Worm (Caenorhabditis elegans): Measurements from ENCODE around the gene K06A4.2.

The K06A4.2 gene

DNA sequence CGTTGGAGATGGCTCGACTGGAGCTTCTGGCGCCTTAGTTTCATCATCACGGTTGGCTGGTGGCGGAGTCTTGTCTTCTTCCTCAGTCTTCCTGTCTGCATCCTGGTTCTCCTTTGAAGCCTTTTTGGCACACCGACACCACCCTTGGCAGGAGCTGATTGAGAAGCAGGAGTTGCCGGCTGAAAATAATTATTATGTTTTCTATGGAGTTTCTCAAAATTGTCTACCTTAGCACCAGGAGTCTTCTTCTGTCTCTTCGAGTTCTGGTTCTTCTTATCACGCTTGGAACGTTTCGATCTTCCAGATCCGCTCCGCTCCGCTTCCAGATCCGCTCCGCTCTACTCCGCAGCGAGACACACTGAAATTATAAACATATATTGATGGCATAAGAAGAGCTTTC is 3.4 kb upstream of the K06A4.2 start, which contains the start of gene K06A4.6:
K06A4.6 (minus strand) TSS at position 101 of the 400 bp plus-strand sequence.
- no peak for TF ChIP-seq unc-62 (GFP tag; optimal IDR thresholded peaks at IDR 0.05)

ce11 chrV:9485508-9485907 is 1.5 kb downstream of the K06A4.2 start:
- no peak for TF ChIP-seq unc-62 (GFP tag; optimal IDR thresholded peaks at IDR 0.05)

DNA sequence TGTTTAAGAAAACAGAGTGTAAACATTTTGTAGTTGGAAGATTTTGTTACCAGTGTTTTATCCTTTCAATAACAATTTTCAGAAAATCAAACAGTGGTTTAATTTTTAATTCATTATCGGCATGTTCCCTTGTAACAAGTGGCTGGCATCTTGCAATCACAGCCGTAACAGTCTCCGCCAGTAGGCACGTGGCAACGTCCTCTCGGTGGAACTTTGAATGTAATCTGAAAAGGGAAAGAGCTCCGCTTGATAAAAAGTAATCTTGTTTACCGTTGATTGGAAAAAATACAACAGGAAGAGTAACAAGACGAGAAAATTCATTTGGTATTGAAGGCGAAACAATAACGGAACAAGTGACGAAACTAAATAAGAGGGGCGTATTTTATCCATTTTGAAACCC is 5.4 kb downstream of the K06A4.2 start, which contains the start of gene K06A4.10:
K06A4.10 (minus strand) TSS at position 390 of the 400 bp plus-strand sequence.
- TF ChIP-seq unc-62 (GFP tag; optimal IDR thresholded peaks at IDR 0.05) = no peak

ce11 chrV:9491440-9492160 is 7.6 kb downstream of the K06A4.2 start, which contains the start of gene K06A4.7:
Gene K06A4.7, minus strand, starts transcription at chrV:9491490.
- TF ChIP-seq unc-62 (GFP tag; optimal IDR thresholded peaks at IDR 0.05) = no peak

ce11 chrV:9492460-9492859 is 8.5 kb downstream of the K06A4.2 start:
- no peak for TF ChIP-seq unc-62 (GFP tag; optimal IDR thresholded peaks at IDR 0.05)

ce11 chrV:9496742-9497141 is 12.7 kb downstream of the K06A4.2 start, which contains the start of gene gsnl-1:
Gene gsnl-1, plus strand, starts transcription at chrV:9497042.
- TF ChIP-seq unc-62 (GFP tag; optimal IDR thresholded peaks at IDR 0.05) = no peak

ce11 chrV:9499295-9499694 is 15.3 kb downstream of the K06A4.2 start:
- no peak for TF ChIP-seq unc-62 (GFP tag; optimal IDR thresholded peaks at IDR 0.05)

ce11 chrV:9500826-9501451 is 16.9 kb downstream of the K06A4.2 start, which contains the start of gene swt-5:
Gene swt-5, plus strand, starts transcription at chrV:9501401.
- no peak for TF ChIP-seq unc-62 (GFP tag; optimal IDR thresholded peaks at IDR 0.05)

DNA sequence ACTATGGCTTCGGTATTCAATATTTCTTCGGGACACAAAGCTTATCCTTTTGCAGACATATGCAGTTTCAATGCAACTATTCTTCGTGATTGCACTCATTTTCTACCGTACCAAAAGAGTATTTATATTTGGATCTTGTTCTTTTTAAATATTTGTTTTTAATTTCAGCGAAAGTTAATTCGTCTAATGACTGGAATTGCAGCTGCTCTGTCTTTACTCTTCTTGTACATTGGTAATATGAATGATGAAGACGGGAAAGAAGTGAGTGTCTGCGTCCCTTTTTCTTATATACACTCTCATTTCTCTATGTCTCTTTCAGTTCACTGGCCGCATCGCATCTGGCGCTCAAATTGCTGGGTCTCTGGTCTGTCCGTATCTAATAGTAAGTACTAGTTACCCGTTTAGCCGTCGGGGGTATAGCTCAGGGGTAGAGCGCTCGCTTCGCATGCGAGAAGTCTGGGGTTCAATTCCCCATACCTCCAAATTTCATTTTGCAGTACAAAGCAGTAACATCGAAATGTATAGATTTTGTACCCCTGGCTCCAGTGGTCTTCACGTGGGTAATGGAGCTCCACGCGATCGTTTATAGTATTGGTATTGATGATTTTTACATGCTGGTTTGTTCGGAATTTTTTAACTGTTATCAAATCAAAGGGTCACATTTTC is 19.3 kb downstream of the K06A4.2 start:
- TF ChIP-seq unc-62 (GFP tag; optimal IDR thresholded peaks at IDR 0.05) = no peak

- TF ChIP-seq unc-62 (GFP tag; optimal IDR thresholded peaks at IDR 0.05) = no peak
Observed at ce11 chrV:9504474-9504960, 20.5 kb downstream of the K06A4.2 start, which contains the start of gene haao-1. Gene haao-1, plus strand, starts transcription at chrV:9504910.

DNA sequence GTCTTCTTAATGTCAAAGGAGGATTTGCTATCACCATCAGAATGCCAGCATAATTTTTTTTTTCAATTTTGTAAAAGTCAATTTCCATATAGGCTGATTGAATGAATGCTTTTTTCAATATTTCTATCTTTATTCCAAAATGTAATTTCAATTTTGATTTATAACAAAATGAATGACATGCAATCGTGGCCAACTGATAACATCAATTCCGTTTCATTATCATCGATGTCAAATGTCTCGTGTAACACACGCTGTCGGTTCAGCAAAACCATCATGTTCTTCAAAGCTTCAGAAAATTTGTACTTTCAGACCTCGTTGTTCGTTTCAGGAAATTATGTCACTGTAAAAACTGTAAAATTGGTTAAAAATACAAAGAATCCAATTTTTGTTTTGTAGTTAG is 22.9 kb downstream of the K06A4.2 start:
- TF ChIP-seq unc-62 (GFP tag; optimal IDR thresholded peaks at IDR 0.05) = no peak

- TF ChIP-seq unc-62 (GFP tag; optimal IDR thresholded peaks at IDR 0.05) = no peak
Observed at ce11 chrV:9507742-9508141, 23.7 kb downstream of the K06A4.2 start, which contains the start of gene acs-14. Gene acs-14, plus strand, starts transcription at chrV:9508132.

- TF ChIP-seq unc-62 (GFP tag; optimal IDR thresholded peaks at IDR 0.05) = no peak
Observed at ce11 chrV:9509597-9509996, 25.6 kb downstream of the K06A4.2 start.

ce11 chrV:9513590-9513989 is 29.6 kb downstream of the K06A4.2 start, which contains the start of gene eif-2Bdelta:
Gene eif-2Bdelta, plus strand, starts transcription at chrV:9513824.
- TF ChIP-seq unc-62 (GFP tag; optimal IDR thresholded peaks at IDR 0.05) = no peak

DNA sequence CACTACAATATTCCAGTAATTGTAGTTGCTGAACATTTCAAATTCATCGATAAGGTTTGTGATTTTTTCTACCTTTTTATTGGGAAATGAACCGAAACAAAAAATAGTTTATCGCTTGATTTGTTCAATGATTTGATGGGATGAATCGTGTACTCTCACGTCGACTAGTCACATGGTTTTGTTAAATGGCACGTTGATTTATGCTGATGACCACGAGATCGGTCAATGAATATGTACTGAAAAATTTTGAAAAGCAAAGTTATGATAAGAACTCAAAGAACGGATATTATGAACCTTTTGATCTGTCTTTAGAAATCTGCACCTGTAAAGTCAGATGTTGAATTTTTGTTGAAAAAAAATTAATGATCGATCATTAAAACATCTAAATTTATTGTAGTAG is 32.3 kb downstream of the K06A4.2 start:
- no peak for TF ChIP-seq unc-62 (GFP tag; optimal IDR thresholded peaks at IDR 0.05)

DNA sequence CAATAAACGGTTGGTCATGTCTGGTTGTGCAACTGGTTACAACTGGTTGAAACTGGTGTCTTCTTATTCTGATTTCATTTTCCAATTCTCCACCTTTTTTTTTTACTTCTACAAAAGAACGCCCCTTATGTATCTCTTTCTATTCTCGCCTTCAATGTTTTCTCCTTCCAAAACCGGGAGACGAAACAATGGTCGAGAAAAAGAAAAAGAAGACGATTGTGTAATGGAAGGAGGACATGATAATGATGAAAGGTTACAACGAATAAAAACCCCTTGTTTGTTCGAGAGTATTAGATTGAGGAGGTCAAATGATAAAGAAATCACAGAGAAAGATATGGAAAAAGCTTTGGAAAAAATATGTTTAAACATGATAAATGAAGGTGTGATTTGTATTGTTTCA is 34.8 kb downstream of the K06A4.2 start, which contains the start of gene C50F4.8:
C50F4.8 (minus strand) TSS at position 28 of the 400 bp plus-strand sequence.
- TF ChIP-seq unc-62 (GFP tag; optimal IDR thresholded peaks at IDR 0.05) = no peak
